Fruit fly (Drosophila melanogaster) whole organism, embryonic: ENCODE data around the gene CG34297.

Experiments
- CG1024 ChIP-seq: fragments of 200-800 bp; sonication (Bioruptor generic); IDR thresholded peaks from 2 replicates; pipeline ENCODE4 v1.3.6; 2022; ENCODE audit warnings: missing biosample characterization, missing genetic modification characterization
- CG10462 ChIP-seq: fragments of 200-800 bp; sonication (Bioruptor generic); optimal IDR thresholded peaks from 2 replicates; lab custom pipeline; 2016; ENCODE audit warnings: missing biosample characterization, missing genetic modification characterization
- CG12104 ChIP-seq: fragments of 200-800 bp; sonication (Bioruptor generic); optimal IDR thresholded peaks from 3 replicates; lab custom pipeline; 2016; ENCODE audit warnings: missing biosample characterization, missing genetic modification characterization
- CG15601 ChIP-seq: fragments of 200-800 bp; sonication (Bioruptor generic); optimal IDR thresholded peaks from 3 replicates; lab custom pipeline; 2019; ENCODE audit warnings: missing biosample characterization, mild to moderate bottlenecking, missing genetic modification characterization, moderate library complexity
- CG16863 ChIP-seq: fragments of 200-800 bp; sonication (Bioruptor generic); optimal IDR thresholded peaks from 3 replicates; lab custom pipeline; 2016; ENCODE audit warnings: missing biosample characterization, missing genetic modification characterization
- CG17361 ChIP-seq: fragments of 200-800 bp; sonication (Bioruptor generic); IDR thresholded peaks from 3 replicates; pipeline ENCODE4 v1.3.6; 2022; ENCODE audit warnings: missing biosample characterization, missing genetic modification characterization
- CG30403 ChIP-seq: fragments of 200-800 bp; sonication (Bioruptor generic); optimal IDR thresholded peaks from 3 replicates; lab custom pipeline; 2016; ENCODE audit warnings: missing biosample characterization, missing genetic modification characterization
- CG3065 ChIP-seq: fragments of 200-800 bp; sonication (Bioruptor generic); optimal IDR thresholded peaks from 2 replicates; lab custom pipeline; 2016; ENCODE audit warnings: missing biosample characterization, missing genetic modification characterization
- CG3163 ChIP-seq: fragments of 200-800 bp; sonication (Bioruptor generic); optimal IDR thresholded peaks from 3 replicates; lab custom pipeline; 2016; ENCODE audit warnings: missing biosample characterization, missing genetic modification characterization
- CG32767 ChIP-seq: fragments of 200-800 bp; sonication (Bioruptor generic); IDR thresholded peaks from 2 replicates; pipeline ENCODE4 v1.3.6; 2022; ENCODE audit warnings: missing biosample characterization, missing genetic modification characterization
- CG4282 ChIP-seq: fragments of 200-800 bp; sonication (Bioruptor generic); optimal IDR thresholded peaks from 2 replicates; lab custom pipeline; 2016; ENCODE audit warnings: missing biosample characterization, missing genetic modification characterization
- CG4424 ChIP-seq: fragments of 200-800 bp; sonication (Bioruptor generic); optimal IDR thresholded peaks from 3 replicates; lab custom pipeline; 2016; ENCODE audit warnings: missing biosample characterization, missing genetic modification characterization
- CG7839 ChIP-seq: fragments of 200-800 bp; sonication (Bioruptor generic); optimal IDR thresholded peaks from 3 replicates; lab custom pipeline; 2018; ENCODE audit warnings: missing biosample characterization, mild to moderate bottlenecking, missing genetic modification characterization, moderate library complexity
- CG7963 ChIP-seq: fragments of 200-800 bp; sonication (Bioruptor generic); IDR thresholded peaks from 3 replicates; pipeline ENCODE4 v1.3.6; 2022; ENCODE audit warnings: missing biosample characterization, missing genetic modification characterization; ENCODE audit not compliant: partially characterized antibody
- CG8924 ChIP-seq: fragments of 200-800 bp; optimal IDR thresholded peaks from 3 replicates; lab custom pipeline; 2019; ENCODE audit warnings: missing biosample characterization, mild to moderate bottlenecking, missing genetic modification characterization, moderate library complexity
- CG9437 ChIP-seq: fragments of 200-800 bp; sonication (Bioruptor generic); optimal IDR thresholded peaks from 2 replicates; lab custom pipeline; 2018; ENCODE audit warnings: missing biosample characterization, mild to moderate bottlenecking, missing genetic modification characterization
- CG9932 ChIP-seq: fragments of 200-800 bp; sonication (Bioruptor generic); IDR thresholded peaks from 2 replicates; pipeline ENCODE4 v1.3.6; 2022; ENCODE audit warnings: missing biosample characterization, missing genetic modification characterization
- Doc2 ChIP-seq: fragments of 200-800 bp; sonication (Bioruptor generic); IDR thresholded peaks from 2 replicates; pipeline ENCODE4 v1.3.6; 2022; ENCODE audit warnings: missing biosample characterization, missing genetic modification characterization
- Elba2 ChIP-seq: fragments of 200-800 bp; sonication (Bioruptor generic); optimal IDR thresholded peaks from 3 replicates; lab custom pipeline; 2016; ENCODE audit warnings: missing biosample characterization, missing genetic modification characterization
- HLH4C ChIP-seq: fragments of 200-800 bp; sonication (Bioruptor generic); IDR thresholded peaks from 3 replicates; pipeline ENCODE4 v1.3.6; 2022; ENCODE audit warnings: missing biosample characterization, missing genetic modification characterization; ENCODE audit not compliant: partially characterized antibody
- MTF-1 ChIP-seq: fragments of 200-800 bp; sonication (Bioruptor generic); optimal IDR thresholded peaks from 2 replicates; lab custom pipeline; 2018; ENCODE audit warnings: missing biosample characterization, mild to moderate bottlenecking, missing genetic modification characterization, borderline replicate concordance
- Mad ChIP-seq: fragments of 200-800 bp; sonication (Bioruptor generic); optimal IDR thresholded peaks from 2 replicates; lab custom pipeline; 2016; ENCODE audit warnings: missing biosample characterization, missing genetic modification characterization
- Meics ChIP-seq: fragments of 200-800 bp; sonication (Bioruptor generic); optimal IDR thresholded peaks from 2 replicates; lab custom pipeline; 2017; ENCODE audit warnings: missing biosample characterization, mild to moderate bottlenecking, missing genetic modification characterization
- Nf-YA ChIP-seq: fragments of 200-800 bp; sonication (Bioruptor generic); IDR thresholded peaks from 2 replicates; pipeline ENCODE4 v1.3.6; 2022; ENCODE audit warnings: missing biosample characterization, missing genetic modification characterization
- NfI ChIP-seq: fragments of 200-800 bp; sonication (Bioruptor generic); optimal IDR thresholded peaks from 3 replicates; lab custom pipeline; 2018; ENCODE audit warnings: missing biosample characterization, mild to moderate bottlenecking, missing genetic modification characterization, moderate library complexity
- Sox102F ChIP-seq: fragments of 200-800 bp; sonication (Bioruptor generic); optimal IDR thresholded peaks from 2 replicates; lab custom pipeline; 2018; ENCODE audit warnings: missing biosample characterization, mild to moderate bottlenecking, missing genetic modification characterization, moderate library complexity
- Sry-δ ChIP-seq: fragments of 200-800 bp; sonication (Bioruptor generic); optimal IDR thresholded peaks from 2 replicates; lab custom pipeline; 2016; ENCODE audit warnings: missing biosample characterization, missing genetic modification characterization
- YL-1 ChIP-seq: fragments of 200-800 bp; sonication (Bioruptor generic); optimal IDR thresholded peaks from 3 replicates; lab custom pipeline; 2017; ENCODE audit warnings: missing biosample characterization, mild to moderate bottlenecking, missing genetic modification characterization
- ara ChIP-seq: fragments of 200-800 bp; sonication (Bioruptor generic); IDR thresholded peaks from 2 replicates; pipeline ENCODE4 v1.3.6; 2022; ENCODE audit warnings: missing biosample characterization, missing genetic modification characterization
- cwo ChIP-seq: fragments of 200-800 bp; sonication (Bioruptor generic); optimal IDR thresholded peaks from 3 replicates; lab custom pipeline; 2017; ENCODE audit warnings: missing biosample characterization, missing genetic modification characterization, mild to moderate bottlenecking, moderate library complexity, missing genetic modification reagents
- disco-r ChIP-seq: fragments of 200-800 bp; sonication (Bioruptor generic); optimal IDR thresholded peaks from 2 replicates; lab custom pipeline; 2016; ENCODE audit warnings: missing biosample characterization, missing genetic modification characterization
- dmrt99B ChIP-seq: fragments of 200-800 bp; sonication (Bioruptor generic); optimal IDR thresholded peaks from 2 replicates; lab custom pipeline; 2018; ENCODE audit warnings: missing biosample characterization, mild to moderate bottlenecking, missing genetic modification characterization, moderate library complexity
- dpn ChIP-seq, 2 experiments: fragments of 200-800 bp; sonication (Bioruptor generic); optimal IDR thresholded peaks; 3 replicates each; lab custom pipeline; 2016; ENCODE audit warnings: missing biosample characterization in 2 of 2, missing genetic modification characterization in 2 of 2
- fu2 ChIP-seq: fragments of 200-800 bp; sonication (Bioruptor generic); optimal IDR thresholded peaks from 2 replicates; lab custom pipeline; 2016; ENCODE audit warnings: missing biosample characterization, missing genetic modification characterization
- gro ChIP-seq: fragments of 200-800 bp; sonication (Bioruptor generic); optimal IDR thresholded peaks from 2 replicates; lab custom pipeline; 2016; ENCODE audit warnings: missing biosample characterization, missing genetic modification characterization
- gsb-n ChIP-seq: fragments of 200-800 bp; sonication (Bioruptor generic); optimal IDR thresholded peaks from 3 replicates; lab custom pipeline; 2018; ENCODE audit warnings: missing biosample characterization, mild to moderate bottlenecking, missing genetic modification characterization
- jumu ChIP-seq: fragments of 200-800 bp; sonication (Bioruptor generic); optimal IDR thresholded peaks from 3 replicates; lab custom pipeline; 2016; ENCODE audit warnings: missing biosample characterization, missing genetic modification characterization
- ken ChIP-seq: fragments of 200-800 bp; sonication (Bioruptor generic); IDR thresholded peaks from 3 replicates; pipeline ENCODE4 v1.3.6; 2022; ENCODE audit warnings: missing biosample characterization, missing genetic modification characterization
- kni ChIP-seq: fragments of 200-800 bp; sonication (Bioruptor generic); optimal IDR thresholded peaks from 3 replicates; lab custom pipeline; 2017; ENCODE audit warnings: mild to moderate bottlenecking, missing biosample characterization, missing genetic modification reagents, missing genetic modification characterization
- p53 ChIP-seq: fragments of 200-800 bp; sonication (Bioruptor generic); optimal IDR thresholded peaks from 2 replicates; lab custom pipeline; 2016; ENCODE audit warnings: missing biosample characterization, missing genetic modification characterization
- prd ChIP-seq, 3 experiments: fragments of >200 bp in 2 of 3; fragments of 200-800 bp in 1 of 3; sonication (Bioruptor generic) in 1 of 3; optimal IDR thresholded peaks in 2 of 3; IDR thresholded peaks in 1 of 3; 2 replicates in 2 of 3; 3 replicates in 1 of 3; pipeline versions ENCODE4 v1.3.6 to Lab custom; 2017 to 2022; ENCODE audit warnings: missing biosample characterization in 1 of 3, missing genetic modification characterization in 1 of 3
- schlank ChIP-seq: fragments of 200-800 bp; sonication (Bioruptor generic); optimal IDR thresholded peaks from 2 replicates; lab custom pipeline; 2018; ENCODE audit warnings: missing biosample characterization, mild to moderate bottlenecking, missing genetic modification characterization
- sd ChIP-seq: fragments of 200-800 bp; sonication (Bioruptor generic); optimal IDR thresholded peaks from 3 replicates; lab custom pipeline; 2018; ENCODE audit warnings: missing biosample characterization, mild to moderate bottlenecking, missing genetic modification characterization, moderate library complexity
- sens ChIP-seq: fragments of 200-800 bp; sonication (Bioruptor generic); peaks from one replicate; lab custom pipeline; 2016; ENCODE audit warnings: missing biosample characterization, missing genetic modification characterization
- sim ChIP-seq: fragments of 200-800 bp; sonication (Bioruptor generic); IDR thresholded peaks from 2 replicates; pipeline ENCODE4 v1.3.6; 2022; ENCODE audit warnings: missing biosample characterization, missing genetic modification characterization
- so ChIP-seq: fragments of 200-800 bp; sonication (Bioruptor generic); IDR thresholded peaks from 3 replicates; pipeline ENCODE4 v1.3.6; 2022; ENCODE audit warnings: missing biosample characterization, missing genetic modification characterization
- sr ChIP-seq: fragments of 200-800 bp; sonication (Bioruptor generic); IDR thresholded peaks from 3 replicates; pipeline ENCODE4 v1.3.6; 2022; ENCODE audit warnings: missing biosample characterization, missing genetic modification characterization
- wdn ChIP-seq: fragments of 200-800 bp; sonication (Bioruptor generic); IDR thresholded peaks from 2 replicates; pipeline ENCODE4 v1.3.6; 2022; ENCODE audit warnings: missing biosample characterization, missing genetic modification characterization
- z ChIP-seq: fragments of 200-800 bp; sonication (Bioruptor generic); IDR thresholded peaks from 3 replicates; pipeline ENCODE4 v1.3.6; 2022; ENCODE audit warnings: missing biosample characterization, missing genetic modification characterization

The CG34297 gene

dm6 chr3R:6760755-6761647 lies 13.2 kb upstream of the CG34297 start (continued):
- no peak for TF ChIP-seq HLH4C (GFP tag; lab: Robert Waterston, UW)
- no peak for TF ChIP-seq so (GFP tag; lab: Robert Waterston, UW)
- no peak for TF ChIP-seq NfI
- TF ChIP-seq YL-1 (GFP tag; lab: Kevin White, UChicago), result no peak
- TF ChIP-seq z (GFP tag; lab: Robert Waterston, UW), result no peak
- TF ChIP-seq gsb-n (tag; lab: Kevin White, UChicago), result peak; percentile 65
- peak; percentile 33 for TF ChIP-seq Meics (GFP tag; lab: Kevin White, UChicago)
- peak; percentile 81 for TF ChIP-seq sens
- TF ChIP-seq dmrt99B (tag; lab: Kevin White, UChicago), result peak; percentile 56
- TF ChIP-seq Sox102F (GFP tag; lab: Kevin White, UChicago), result peak; percentile 28
- no peak for TF ChIP-seq CG16863 (GFP tag; lab: Kevin White, UChicago)
- TF ChIP-seq sr (GFP tag; lab: Robert Waterston, UW), result no peak
- TF ChIP-seq CG15601 (tag; lab: Kevin White, UChicago), result peak; percentile 22
- TF ChIP-seq ken (GFP tag; lab: Robert Waterston, UW), result peak; percentile 29; the same call in 1 of the 3 replicates
- TF ChIP-seq cwo (GFP tag; lab: Kevin White, UChicago), result no peak
- TF ChIP-seq prd (optimal IDR thresholded peaks at IDR 0.05; lab: Kevin White, UChicago), result no peak
- TF ChIP-seq prd (GFP tag; IDR thresholded peaks at IDR 0.05; lab: Robert Waterston, UW), result peak; percentile 61; the same call in 2 of the 3 replicates
- TF ChIP-seq CG4424 (GFP tag; lab: Kevin White, UChicago), result peak; percentile 54
- TF ChIP-seq p53 (GFP tag; lab: Kevin White, UChicago), result no peak
- no peak for TF ChIP-seq wdn
- TF ChIP-seq CG12104 (GFP tag; lab: Kevin White, UChicago), result no peak
- TF ChIP-seq CG3163 (GFP tag; lab: Kevin White, UChicago), result no peak
- peak in 1 of 2 experiments; percentile 30 for TF ChIP-seq dpn (GFP tag; optimal IDR thresholded peaks at IDR 0.05; lab: Kevin White, UChicago)
- TF ChIP-seq ara (GFP tag; lab: Robert Waterston, UW), result peak; percentile 9; the same call in 1 of the 2 replicates
- TF ChIP-seq CG9932 (GFP tag; lab: Robert Waterston, UW), result no peak
- TF ChIP-seq gro, result no peak
- no peak for TF ChIP-seq sd (tag; lab: Kevin White, UChicago)
- TF ChIP-seq MTF-1 (GFP tag; lab: Kevin White, UChicago), result no peak
- peak; percentile 64; the same call in 2 of the 3 replicates for TF ChIP-seq CG17361
- TF ChIP-seq sim (GFP tag; lab: Robert Waterston, UW), result no peak
- no peak for TF ChIP-seq Doc2 (GFP tag; lab: Robert Waterston, UW)
- no peak for TF ChIP-seq Mad (GFP tag; lab: Kevin White, UChicago)
- TF ChIP-seq CG32767, result no peak
- TF ChIP-seq Nf-YA (GFP tag; lab: Robert Waterston, UW), result no peak
- no peak for TF ChIP-seq jumu (GFP tag; lab: Kevin White, UChicago)
- TF ChIP-seq fu2 (GFP tag; lab: Kevin White, UChicago), result no peak
- no peak for TF ChIP-seq CG10462 (GFP tag; lab: Kevin White, UChicago)
- TF ChIP-seq schlank (tag; lab: Kevin White, UChicago), result no peak
- no peak for TF ChIP-seq CG7963 (GFP tag; lab: Robert Waterston, UW)
- peak; percentile 43 for TF ChIP-seq CG4282 (GFP tag; lab: Kevin White, UChicago)
- TF ChIP-seq Elba2, result no peak
- TF ChIP-seq CG8924 (tag; lab: Kevin White, UChicago), result peak; percentile 51
- no peak for TF ChIP-seq disco-r (GFP tag; lab: Kevin White, UChicago)
- peak; percentile 46 for TF ChIP-seq CG30403
- peak; percentile 59 for TF ChIP-seq CG7839
- TF ChIP-seq Sry-δ (GFP tag; lab: Kevin White, UChicago), result no peak
- TF ChIP-seq CG3065 (GFP tag; lab: Kevin White, UChicago), result no peak
- TF ChIP-seq kni, result peak; percentile 54
- no peak for TF ChIP-seq CG1024 (GFP tag; lab: Robert Waterston, UW)
- TF ChIP-seq CG9437 (GFP tag; lab: Kevin White, UChicago), result peak; percentile 19
